Worm (Caenorhabditis elegans): Measurements from ENCODE around the gene btb-14.

DNA sequence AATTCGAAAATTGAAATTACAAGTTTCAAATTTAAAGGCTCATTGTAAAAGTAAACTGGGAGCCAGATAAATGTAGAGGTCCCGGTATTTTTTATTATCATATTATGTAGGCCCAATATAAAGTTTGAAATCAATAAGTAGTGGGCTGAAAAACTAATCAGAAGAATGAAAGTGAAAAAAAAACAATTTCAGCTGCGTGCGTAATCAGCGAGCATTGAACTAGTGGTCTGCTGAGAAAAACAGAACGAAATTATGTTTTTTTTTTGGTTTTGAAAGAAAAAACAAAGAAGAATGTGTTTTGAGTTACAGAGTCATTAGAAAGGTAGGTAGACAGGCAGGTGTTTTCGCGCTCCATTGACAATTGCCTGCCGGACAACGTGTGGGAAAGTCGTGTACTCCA lies 25.5 kb downstream of the btb-14 start, which contains the start of gene sre-31:
- no peak for TF ChIP-seq ceh-16 (tag; optimal IDR thresholded peaks at IDR 0.05)
- TF ChIP-seq fos-1 (tag; optimal IDR thresholded peaks at IDR 0.05) = no peak
- no peak for TF ChIP-seq nhr-12 (tag; optimal IDR thresholded peaks at IDR 0.05)
- no peak for TF ChIP-seq nhr-23 (tag; optimal IDR thresholded peaks at IDR 0.05)
- TF ChIP-seq skn-1 (tag; optimal IDR thresholded peaks at IDR 0.05) = no peak
- no peak for TF ChIP-seq mml-1 (tag; optimal IDR thresholded peaks at IDR 0.05)
- TF ChIP-seq zag-1 (tag; optimal IDR thresholded peaks at IDR 0.05) = no peak
- TF ChIP-seq unc-62 (GFP tag; optimal IDR thresholded peaks at IDR 0.05) = no peak
- TF ChIP-seq ztf-11 (tag; optimal IDR thresholded peaks at IDR 0.05) = no peak
- no peak for TF ChIP-seq lin-39 (tag; optimal IDR thresholded peaks at IDR 0.05)
- no peak for TF ChIP-seq nhr-76 (tag; optimal IDR thresholded peaks at IDR 0.05)

All from whole organism, L3 larva.